Worm (Caenorhabditis elegans) whole organism, young adult: Measurements from ENCODE around the gene T04A11.1.
"Not testable (repeated sequence)": the region's sequence is repeated elsewhere in the genome, so short reads cannot be mapped to it uniquely, and the experiment has no call there.

Experiments
- B0019.2 ChIP-seq: fragments of 200-800 bp; sonication (Bioruptor generic); conservative IDR thresholded peaks from 2 replicates; pipeline ENCODE4 v1.3.6; 2022; ENCODE audit warnings: missing genetic modification reagents, missing genetic modification characterization, missing compliant biosample characterization
- B0035.1 ChIP-seq: sonication (generic microtip); optimal IDR thresholded peaks from 2 replicates; lab custom pipeline; 2016; ENCODE audit warnings: missing genetic modification characterization, mild to moderate bottlenecking, missing compliant biosample characterization, missing genotype, missing genetic modification reagents
- F37B4.10 ChIP-seq: fragments of 200-800 bp; sonication (Bioruptor generic); IDR thresholded peaks from 2 replicates; pipeline ENCODE4 v1.3.6; 2022; ENCODE audit warnings: missing genetic modification characterization, missing compliant biosample characterization
- F39B2.1 ChIP-seq: fragments of 200-800 bp; sonication (Bioruptor generic); IDR thresholded peaks from 2 replicates; pipeline ENCODE4 v1.3.6; 2022; ENCODE audit warnings: missing genetic modification reagents, missing genetic modification characterization, missing compliant biosample characterization
- F49E8.2 ChIP-seq: sonication (generic microtip); optimal IDR thresholded peaks from 3 replicates; lab custom pipeline; 2017; ENCODE audit warnings: missing genetic modification characterization, mild to moderate bottlenecking, missing compliant biosample characterization, antibody characterized with exemption, moderate library complexity; ENCODE audit not compliant: insufficient read depth
- K12H6.12 ChIP-seq: fragments of 200-800 bp; sonication (Bioruptor generic); optimal IDR thresholded peaks from 2 replicates; lab custom pipeline; 2018; ENCODE audit warnings: mild to moderate bottlenecking, missing genetic modification characterization, missing compliant biosample characterization
- T07F8.4 ChIP-seq: sonication (generic microtip); optimal IDR thresholded peaks from 2 replicates; lab custom pipeline; 2016; ENCODE audit warnings: mild to moderate bottlenecking, missing genetic modification characterization, moderate library complexity, missing compliant biosample characterization
- Y56A3A.18 ChIP-seq: fragments of 200-800 bp; sonication (Bioruptor generic); IDR thresholded peaks from 2 replicates; pipeline ENCODE4 v1.3.6; 2022; ENCODE audit warnings: missing genetic modification reagents, missing genetic modification characterization, missing compliant biosample characterization
- ZK185.1 ChIP-seq: sonication (generic microtip); optimal IDR thresholded peaks from 2 replicates; lab custom pipeline; 2016; ENCODE audit warnings: mild to moderate bottlenecking, missing genetic modification characterization, missing compliant biosample characterization; ENCODE audit not compliant: poor library complexity, severe bottlenecking
- aptf-2 ChIP-seq: fragments of 200-800 bp; sonication (Bioruptor generic); conservative IDR thresholded peaks from 2 replicates; pipeline ENCODE4 v1.3.6; 2022; ENCODE audit warnings: missing genetic modification reagents, missing genetic modification characterization, missing compliant biosample characterization
- bed-1 ChIP-seq: fragments of 200-800 bp; sonication (Bioruptor generic); IDR thresholded peaks from 2 replicates; pipeline ENCODE4 v1.3.6; 2022; ENCODE audit warnings: missing genetic modification reagents, missing genetic modification characterization, missing compliant biosample characterization
- ceh-100 ChIP-seq: fragments of 200-800 bp; sonication (Bioruptor generic); IDR thresholded peaks from 2 replicates; pipeline ENCODE4 v1.3.6; 2022; ENCODE audit warnings: missing genetic modification reagents, missing genetic modification characterization, missing compliant biosample characterization
- dpff-1 ChIP-seq: sonication (generic microtip); optimal IDR thresholded peaks from 2 replicates; lab custom pipeline; 2017; ENCODE audit warnings: mild to moderate bottlenecking, missing genetic modification characterization, missing compliant biosample characterization
- efl-1 ChIP-seq: fragments of 150-350 bp; optimal IDR thresholded peaks from 2 replicates; lab custom pipeline; 2014; ENCODE audit warnings: missing biosample characterization, missing genetic modification reagents, missing genetic modification characterization
- egrh-3 ChIP-seq: fragments of 200-800 bp; sonication (Bioruptor generic); IDR thresholded peaks from 2 replicates; pipeline ENCODE4 v1.3.6; 2022; ENCODE audit warnings: missing genetic modification reagents, missing genetic modification characterization, missing compliant biosample characterization
- hrde-1 ChIP-seq: sonication (generic microtip); optimal IDR thresholded peaks from 2 replicates; lab custom pipeline; 2016; ENCODE audit warnings: missing genetic modification characterization, mild to moderate bottlenecking, missing compliant biosample characterization, moderate library complexity, missing genotype, missing genetic modification reagents, borderline replicate concordance
- let-526 ChIP-seq: fragments of 200-800 bp; sonication (Bioruptor generic); IDR thresholded peaks from 2 replicates; pipeline ENCODE4 v1.3.6; 2022; ENCODE audit warnings: missing genetic modification reagents, missing genetic modification characterization, missing compliant biosample characterization
- let-607 ChIP-seq, 2 experiments: fragments of 200-800 bp in 1 of 2; sonication (Bioruptor generic) in 1 of 2; sonication (generic microtip) in 1 of 2; optimal IDR thresholded peaks; 2 replicates each; lab custom pipeline; 2016 to 2018; ENCODE audit warnings: mild to moderate bottlenecking in 2 of 2, missing compliant biosample characterization in 2 of 2, missing genetic modification characterization in 2 of 2, moderate library complexity in 2 of 2, missing genotype in 1 of 2
- mcd-1 ChIP-seq: fragments of 200-800 bp; sonication (Bioruptor generic); IDR thresholded peaks from 2 replicates; pipeline ENCODE4 v1.3.6; 2022; ENCODE audit warnings: missing genetic modification reagents, missing genetic modification characterization, missing compliant biosample characterization
- mxl-1 ChIP-seq: sonication (generic microtip); optimal IDR thresholded peaks from 2 replicates; lab custom pipeline; 2016; ENCODE audit warnings: missing genetic modification characterization, missing compliant biosample characterization
- nhr-80 ChIP-seq: sonication (generic microtip); optimal IDR thresholded peaks from 2 replicates; lab custom pipeline; 2016; ENCODE audit warnings: missing genetic modification characterization, missing compliant biosample characterization
- rcor-1 ChIP-seq: fragments of 200-800 bp; sonication (Bioruptor generic); IDR thresholded peaks from 2 replicates; pipeline ENCODE4 v1.3.6; 2022; ENCODE audit warnings: missing genetic modification reagents, missing genetic modification characterization, missing compliant biosample characterization
- repo-1 ChIP-seq: sonication (generic microtip); optimal IDR thresholded peaks from 2 replicates; lab custom pipeline; 2017; ENCODE audit warnings: mild to moderate bottlenecking, missing genetic modification characterization, missing compliant biosample characterization
- snpc-1.3 ChIP-seq: sonication (generic microtip); optimal IDR thresholded peaks from 2 replicates; lab custom pipeline; 2017; ENCODE audit warnings: missing genetic modification characterization, mild to moderate bottlenecking, missing compliant biosample characterization, antibody characterized with exemption, moderate library complexity, missing genotype, missing genetic modification reagents; ENCODE audit not compliant: insufficient read depth
- snpc-3.4 ChIP-seq: sonication (generic microtip); optimal IDR thresholded peaks from 2 replicates; lab custom pipeline; 2017; ENCODE audit warnings: missing genetic modification characterization, mild to moderate bottlenecking, missing compliant biosample characterization, antibody characterized with exemption, moderate library complexity, missing genotype, missing genetic modification reagents
- snpc-4 ChIP-seq, 5 experiments: fragments of 150-350 bp in 1 of 5; sonication (generic microtip) in 4 of 5; optimal IDR thresholded peaks; 2 replicates each; lab custom pipeline; 2014 to 2018; ENCODE audit warnings: missing genetic modification characterization in 5 of 5, missing biosample characterization in 3 of 5, antibody characterized with exemption in 2 of 5, mild to moderate bottlenecking in 2 of 5, missing compliant biosample characterization in 2 of 5, missing genotype in 2 of 5, moderate library complexity in 2 of 5, missing genetic modification reagents in 1 of 5
- tlf-1 ChIP-seq: fragments of 200-800 bp; sonication (Bioruptor generic); optimal IDR thresholded peaks from 2 replicates; lab custom pipeline; 2018; ENCODE audit warnings: mild to moderate bottlenecking, missing genetic modification characterization, missing compliant biosample characterization
- zfh-2 ChIP-seq: fragments of 200-800 bp; sonication (Bioruptor generic); conservative IDR thresholded peaks from 2 replicates; pipeline ENCODE4 v1.3.6; 2022; ENCODE audit warnings: missing genetic modification reagents, missing genetic modification characterization, missing compliant biosample characterization
- zim-3 ChIP-seq: sonication (generic microtip); optimal IDR thresholded peaks from 2 replicates; lab custom pipeline; 2017; ENCODE audit warnings: mild to moderate bottlenecking, missing genetic modification characterization, moderate library complexity, missing compliant biosample characterization
- ztf-25 ChIP-seq: fragments of 200-800 bp; sonication (Bioruptor generic); IDR thresholded peaks from 2 replicates; pipeline ENCODE4 v1.3.6; 2022; ENCODE audit warnings: missing genetic modification reagents, missing genetic modification characterization, missing compliant biosample characterization

The T04A11.1 gene

DNA sequence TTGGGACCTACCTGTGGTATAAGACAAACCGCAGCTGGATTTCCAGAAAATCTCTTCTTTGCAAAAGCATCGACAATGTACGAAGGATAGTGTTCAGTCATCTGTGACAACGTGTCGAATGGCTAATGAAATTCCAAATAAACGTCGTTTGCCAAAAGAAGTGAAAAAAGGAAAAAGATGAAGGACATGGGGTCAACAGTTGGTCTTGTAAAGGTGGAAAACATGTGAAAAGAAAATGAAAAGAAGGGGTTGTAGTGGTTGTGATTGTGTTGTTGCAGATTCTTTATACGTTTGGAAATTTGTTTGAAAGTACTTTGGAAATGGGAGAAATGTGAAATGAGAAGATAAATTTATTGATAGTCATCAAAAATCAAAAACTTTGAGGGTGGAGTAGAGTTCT is at the start of gene T04A11.1:
Gene T04A11.1, minus strand, starts transcription at position 101 of the 400 bp plus-strand sequence.
- not testable (repeated sequence) for TF ChIP-seq dpff-1, nhr-80, B0035.1 (tag; lab: Kevin White, UChicago)

DNA sequence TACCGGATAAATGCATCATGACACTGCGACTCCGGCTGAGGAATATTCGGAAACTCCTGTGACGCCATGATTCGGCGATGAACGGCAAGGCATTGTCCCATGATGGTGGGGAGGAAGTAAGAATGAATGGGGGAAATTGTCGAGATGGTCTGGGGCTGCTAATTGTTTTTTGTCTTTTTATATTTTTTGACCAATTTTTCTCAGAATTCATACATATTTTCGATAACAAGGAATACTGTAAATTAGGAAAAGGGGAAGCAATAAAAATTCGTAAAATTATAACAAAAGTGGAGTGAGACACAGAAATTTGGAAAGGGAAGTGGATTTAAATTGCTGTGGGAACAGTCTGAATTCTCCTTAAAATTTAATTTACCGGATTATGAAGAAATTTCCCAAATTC is 48.6 kb upstream of the T04A11.1 start, which contains the start of gene eak-4:
Gene eak-4, minus strand, starts transcription at position 101 of the 400 bp plus-strand sequence.
- TF ChIP-seq ZK185.1 (tag; lab: Kevin White, UChicago) (no peak), K12H6.12 (no peak), aptf-2 (GFP tag; lab: Robert Waterston, UW) (no peak), snpc-3.4 (no peak), F49E8.2 (no peak), ceh-100 (no peak), zfh-2 (no peak), F39B2.1 (GFP tag; lab: Robert Waterston, UW) (no peak), T07F8.4 (tag; lab: Kevin White, UChicago) (no peak), let-607 (tag; optimal IDR thresholded peaks at IDR 0.05; lab: Kevin White, UChicago) (no peak), mcd-1 (GFP tag; lab: Robert Waterston, UW) (no peak), tlf-1 (GFP tag; lab: Kevin White, UChicago) (no peak), snpc-1.3 (tag; lab: Kevin White, UChicago) (no peak), snpc-4 (GFP tag; optimal IDR thresholded peaks at IDR 0.05; lab: Kevin White, UChicago) (no peak), snpc-4 (tag; optimal IDR thresholded peaks at IDR 0.05; lab: Kevin White, UChicago) (no peak), let-526 (GFP tag; lab: Robert Waterston, UW) (no peak), egrh-3 (GFP tag; lab: Robert Waterston, UW) (no peak), zim-3 (tag; lab: Kevin White, UChicago) (no peak), efl-1 (GFP tag; lab: Kevin White, UChicago) (no peak), F37B4.10 (GFP tag; lab: Robert Waterston, UW) (no peak)

DNA sequence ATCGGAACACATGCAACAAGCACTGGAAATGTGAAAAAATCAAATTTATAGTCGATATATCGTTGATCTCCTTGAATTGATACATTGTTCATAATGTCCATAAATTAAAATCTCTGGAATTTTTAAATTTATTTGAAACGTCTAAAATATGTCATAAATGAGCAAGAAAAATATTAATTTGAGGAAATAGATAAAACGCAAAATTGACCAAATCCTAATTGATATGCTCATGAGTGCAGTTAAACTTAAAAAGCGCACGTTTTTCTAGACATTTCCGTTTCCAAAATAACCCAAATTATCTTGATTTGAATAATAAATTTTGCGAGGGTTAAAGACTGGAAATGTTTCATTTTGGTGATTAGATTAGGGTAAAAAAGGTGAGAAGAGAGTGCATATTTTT is 45.7 kb upstream of the T04A11.1 start, which contains the start of gene sru-13:
Gene sru-13, minus strand, starts transcription at position 101 of the 400 bp plus-strand sequence.
- TF ChIP-seq T07F8.4 (tag; lab: Kevin White, UChicago) (no peak), hrde-1 (tag; lab: Kevin White, UChicago) (no peak), mxl-1 (tag; lab: Kevin White, UChicago) (no peak), repo-1 (tag; lab: Kevin White, UChicago) (no peak)
- TF ChIP-seq, all 124 proteins: peak for 0

DNA sequence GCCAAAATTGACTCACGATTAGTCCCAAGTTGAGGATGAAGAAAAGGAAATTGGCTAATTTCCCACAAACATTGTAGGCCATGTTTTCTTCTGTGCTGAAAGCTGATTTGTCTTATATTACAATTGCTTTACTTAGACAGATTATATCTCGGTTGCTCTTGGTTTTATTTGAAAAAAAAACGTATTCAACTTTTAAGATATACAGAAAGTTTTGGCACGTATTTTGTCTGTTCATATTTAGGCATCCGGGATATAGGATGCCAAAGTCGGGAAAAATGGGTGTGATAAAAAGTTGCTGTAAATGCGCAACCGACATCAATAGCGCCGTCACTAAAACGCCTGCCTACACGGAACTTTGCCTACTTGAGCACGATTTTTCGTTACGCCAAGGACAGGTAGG is 43.3 kb upstream of the T04A11.1 start, which contains the start of gene tsp-4:
Gene tsp-4, minus strand, starts transcription at position 101 of the 400 bp plus-strand sequence.
- no peak for TF ChIP-seq Y56A3A.18 (GFP tag; lab: Robert Waterston, UW)
- no peak for TF ChIP-seq bed-1 (GFP tag; lab: Robert Waterston, UW)

DNA sequence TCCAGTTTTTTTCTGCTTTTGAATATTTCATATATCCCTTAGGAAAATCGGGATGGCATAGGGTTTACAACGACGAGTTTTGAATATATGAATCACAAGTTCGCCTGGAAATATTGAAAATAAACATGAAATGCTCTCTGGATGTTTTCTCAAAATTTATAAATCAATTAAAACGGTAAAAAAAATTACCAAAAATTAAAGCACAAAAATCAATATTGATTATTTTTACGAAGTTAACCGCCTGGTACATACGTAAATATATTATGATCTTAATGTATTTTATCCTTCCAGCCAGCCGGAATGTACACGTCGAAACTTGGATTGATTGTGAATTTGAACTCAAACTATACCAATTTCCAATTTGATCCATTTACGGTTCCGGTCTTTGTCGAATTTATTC is 28.6 kb upstream of the T04A11.1 start, which contains the start of gene sru-17:
Gene sru-17, plus strand, starts transcription at position 301 of the 400 bp plus-strand sequence.
- not testable (repeated sequence) for TF ChIP-seq rcor-1, ztf-25, B0019.2 (GFP tag; lab: Robert Waterston, UW)
